Worm (Caenorhabditis elegans) whole organism, L4 larva: ENCODE results near the gene K02H11.9.

Source experiments
- D1046.2 ChIP-seq: fragments of 200-800 bp; sonication (Bioruptor generic); IDR thresholded peaks from 2 replicates; pipeline ENCODE4 v1.3.6; 2022; ENCODE audit warnings: missing genetic modification characterization, missing compliant biosample characterization
- F49E8.2 ChIP-seq: sonication (generic microtip); optimal IDR thresholded peaks from 2 replicates; lab custom pipeline; 2016; ENCODE audit warnings: missing compliant biosample characterization, mild to moderate bottlenecking, missing genetic modification characterization, borderline replicate concordance
- R02D3.7 ChIP-seq: fragments of 150-350 bp; sonication (generic microtip); optimal IDR thresholded peaks from 3 replicates; lab custom pipeline; 2014; ENCODE audit warnings: missing biosample characterization, missing genetic modification characterization
- Y48G9A.11 ChIP-seq: fragments of 200-800 bp; sonication (Bioruptor generic); IDR thresholded peaks from 2 replicates; pipeline ENCODE4 v1.3.6; 2022; ENCODE audit warnings: missing genetic modification reagents, missing genetic modification characterization, missing compliant biosample characterization
- Y75B8A.6 ChIP-seq: fragments of 200-800 bp; sonication (Bioruptor generic); IDR thresholded peaks from 2 replicates; pipeline ENCODE4 v1.3.6; 2022; ENCODE audit warnings: missing genetic modification reagents, missing genetic modification characterization, missing compliant biosample characterization
- ZK337.2 ChIP-seq: fragments of 200-800 bp; sonication (Bioruptor generic); IDR thresholded peaks from 2 replicates; pipeline ENCODE4 v1.3.6; 2022; ENCODE audit warnings: missing genetic modification reagents, missing genetic modification characterization, missing compliant biosample characterization
- ZK546.5 ChIP-seq, 2 experiments: sonication (generic microtip); optimal IDR thresholded peaks; 2 replicates each; lab custom pipeline; 2017; ENCODE audit warnings: missing biosample characterization in 2 of 2, missing genetic modification characterization in 2 of 2
- arid-1 ChIP-seq: fragments of 200-800 bp; sonication (Bioruptor generic); conservative IDR thresholded peaks from 2 replicates; pipeline ENCODE4 v1.3.6; 2022; ENCODE audit warnings: missing genetic modification reagents, missing genetic modification characterization, missing compliant biosample characterization
- ceh-28 ChIP-seq: fragments of 150-350 bp; optimal IDR thresholded peaks from 2 replicates; lab custom pipeline; 2014; ENCODE audit warnings: missing biosample characterization, missing genetic modification reagents, missing genetic modification characterization
- ceh-62 ChIP-seq: sonication (generic microtip); optimal IDR thresholded peaks from 2 replicates; lab custom pipeline; 2017; ENCODE audit warnings: missing biosample characterization, missing genetic modification characterization
- daf-12 ChIP-seq: fragments of 150-350 bp; optimal IDR thresholded peaks from 2 replicates; lab custom pipeline; 2014; ENCODE audit warnings: missing biosample characterization, missing genetic modification reagents, missing genetic modification characterization
- dmd-6 ChIP-seq: fragments of 200-800 bp; sonication (Bioruptor generic); IDR thresholded peaks from 2 replicates; pipeline ENCODE4 v1.3.6; 2022; ENCODE audit warnings: missing genetic modification reagents, missing genetic modification characterization, missing compliant biosample characterization
- dmd-8 ChIP-seq: fragments of 200-800 bp; sonication (Bioruptor generic); IDR thresholded peaks from 2 replicates; pipeline ENCODE4 v1.3.6; 2022; ENCODE audit warnings: missing genetic modification characterization, missing compliant biosample characterization
- dmd-9 ChIP-seq: fragments of 200-800 bp; sonication (Bioruptor generic); IDR thresholded peaks from 2 replicates; pipeline ENCODE4 v1.3.6; 2022; ENCODE audit warnings: missing genetic modification reagents, missing genetic modification characterization, missing compliant biosample characterization
- dpl-1 ChIP-seq: fragments of 150-350 bp; optimal IDR thresholded peaks from 2 replicates; lab custom pipeline; 2014; ENCODE audit warnings: missing biosample characterization, missing genetic modification reagents, missing genetic modification characterization
- fos-1 ChIP-seq: fragments of 150-350 bp; optimal IDR thresholded peaks from 2 replicates; lab custom pipeline; 2014; ENCODE audit warnings: missing biosample characterization, missing genetic modification characterization
- gei-8 ChIP-seq: fragments of 200-800 bp; sonication (Bioruptor generic); optimal IDR thresholded peaks from 2 replicates; lab custom pipeline; 2018; ENCODE audit warnings: mild to moderate bottlenecking, missing genetic modification characterization, missing compliant biosample characterization
- hlh-30 ChIP-seq: sonication (generic microtip); optimal IDR thresholded peaks from 2 replicates; lab custom pipeline; 2017; ENCODE audit warnings: antibody characterized with exemption, mild to moderate bottlenecking, missing genetic modification characterization, missing compliant biosample characterization; ENCODE audit not compliant: insufficient read depth
- jun-1 ChIP-seq: fragments of 150-350 bp; optimal IDR thresholded peaks from 2 replicates; lab custom pipeline; 2014; ENCODE audit warnings: missing biosample characterization, missing genetic modification reagents, missing genetic modification characterization
- lin-13 ChIP-seq: fragments of 150-350 bp; optimal IDR thresholded peaks from 2 replicates; lab custom pipeline; 2014; ENCODE audit warnings: missing biosample characterization, missing genetic modification reagents, missing genetic modification characterization
- lin-29 ChIP-seq: fragments of 200-800 bp; sonication (Bioruptor generic); IDR thresholded peaks from 2 replicates; pipeline ENCODE4 v1.3.6; 2022; ENCODE audit warnings: missing genetic modification reagents, missing genetic modification characterization, missing compliant biosample characterization
- lsy-2 ChIP-seq, 2 experiments: fragments of 150-350 bp in 1 of 2; sonication (generic microtip) in 1 of 2; optimal IDR thresholded peaks; 2 replicates each; lab custom pipeline; 2014 to 2017; ENCODE audit warnings: missing biosample characterization in 2 of 2, missing genetic modification characterization in 2 of 2
- madf-5 ChIP-seq, 2 experiments: fragments of 200-800 bp; sonication (Bioruptor generic); IDR thresholded peaks; 2 replicates each; pipeline ENCODE4 v1.3.6; 2022; ENCODE audit warnings: missing compliant biosample characterization in 2 of 2, missing genetic modification characterization in 2 of 2
- madf-9 ChIP-seq: fragments of 200-800 bp; sonication (Bioruptor generic); conservative IDR thresholded peaks from 2 replicates; pipeline ENCODE4 v1.3.6; 2022; ENCODE audit warnings: missing genetic modification reagents, missing genetic modification characterization, missing compliant biosample characterization
- mdl-1 ChIP-seq, 2 experiments: fragments of 150-350 bp in 1 of 2; sonication (generic microtip) in 1 of 2; optimal IDR thresholded peaks; 2 replicates each; lab custom pipeline; 2014 to 2017; ENCODE audit warnings: missing biosample characterization in 2 of 2, missing genetic modification characterization in 2 of 2
- mdt-29 ChIP-seq: fragments of 200-800 bp; sonication (Bioruptor generic); IDR thresholded peaks from 2 replicates; pipeline ENCODE4 v1.3.6; 2022; ENCODE audit warnings: missing genetic modification reagents, missing genetic modification characterization, missing compliant biosample characterization
- nhr-77 ChIP-seq: fragments of 150-350 bp; optimal IDR thresholded peaks from 2 replicates; lab custom pipeline; 2014; ENCODE audit warnings: missing biosample characterization, missing genetic modification characterization
- pqm-1 ChIP-seq: sonication (generic microtip); optimal IDR thresholded peaks from 2 replicates; lab custom pipeline; 2017; ENCODE audit warnings: missing biosample characterization, missing genetic modification characterization
- sdz-12 ChIP-seq: fragments of 200-800 bp; sonication (Bioruptor generic); optimal IDR thresholded peaks from 2 replicates; lab custom pipeline; 2018; ENCODE audit warnings: mild to moderate bottlenecking, missing genetic modification characterization, missing compliant biosample characterization
- snpc-1.2 ChIP-seq: fragments of 200-800 bp; sonication (Bioruptor generic); IDR thresholded peaks from 2 replicates; pipeline ENCODE4 v1.3.6; 2022; ENCODE audit warnings: missing genetic modification reagents, missing genetic modification characterization, missing compliant biosample characterization
- snpc-4 ChIP-seq: fragments of 150-350 bp; optimal IDR thresholded peaks from 2 replicates; lab custom pipeline; 2014; ENCODE audit warnings: missing biosample characterization, missing genetic modification characterization
- spr-1 ChIP-seq: sonication (generic microtip); optimal IDR thresholded peaks from 2 replicates; lab custom pipeline; 2016; ENCODE audit warnings: mild to moderate bottlenecking, missing genetic modification characterization, missing compliant biosample characterization
- unc-62 ChIP-seq, 3 experiments: fragments of 150-350 bp in 1 of 3; sonication (generic microtip); optimal IDR thresholded peaks in 2 of 3; peaks in 1 of 3; 1 replicate in 1 of 3; 2 replicates in 2 of 3; lab custom pipeline; 2014 to 2017; ENCODE audit warnings: missing biosample characterization in 3 of 3, missing genetic modification characterization in 3 of 3, missing genetic modification reagents in 3 of 3, missing genotype in 1 of 3
- zag-1 ChIP-seq: fragments of 150-350 bp; optimal IDR thresholded peaks from 2 replicates; lab custom pipeline; 2014; ENCODE audit warnings: missing biosample characterization, missing genetic modification characterization
- zfp-3 ChIP-seq: fragments of 200-800 bp; sonication (Bioruptor generic); conservative IDR thresholded peaks from 2 replicates; pipeline ENCODE4 v1.3.6; 2022; ENCODE audit warnings: missing genetic modification reagents, missing genetic modification characterization, missing compliant biosample characterization
- zip-2 ChIP-seq: fragments of 150-350 bp; optimal IDR thresholded peaks from 2 replicates; lab custom pipeline; 2014; ENCODE audit warnings: missing biosample characterization, missing genetic modification characterization

The K02H11.9 gene

ce11 chrV:1532455-1532854 lies 4.4 kb downstream of the K02H11.9 start:
- peak in 1 of 2 experiments; percentile 93 for TF ChIP-seq unc-62 (GFP tag; optimal IDR thresholded peaks at IDR 0.05 in 1 of 2; lab: Kevin White, UChicago)
- TF ChIP-seq unc-62 (tag; optimal IDR thresholded peaks at IDR 0.05; lab: Kevin White, UChicago), result no peak
- no peak for TF ChIP-seq mdl-1 (tag; optimal IDR thresholded peaks at IDR 0.05; lab: Kevin White, UChicago)

ce11 chrV:1531159-1531558 lies 5.7 kb downstream of the K02H11.9 start, which contains the start of gene K02H11.4:
Gene K02H11.4, minus strand, starts transcription at chrV:1531259.
- TF ChIP-seq zfp-3 (GFP tag; lab: Robert Waterston, UW) (no peak), D1046.2 (GFP tag; lab: Robert Waterston, UW) (no peak), ceh-62 (no peak)

- TF ChIP-seq madf-5 (GFP tag; IDR thresholded peaks at IDR 0.05; lab: Robert Waterston, UW) (no peak), hlh-30 (tag; lab: Kevin White, UChicago) (no peak), mdt-29 (GFP tag; lab: Robert Waterston, UW) (no peak), Y75B8A.6 (GFP tag; lab: Robert Waterston, UW) (no peak), ZK337.2 (GFP tag; lab: Robert Waterston, UW) (no peak), gei-8 (GFP tag; lab: Kevin White, UChicago) (no peak), Y48G9A.11 (GFP tag; lab: Robert Waterston, UW) (no peak), zag-1 (no peak), unc-62 (GFP tag; optimal IDR thresholded peaks at IDR 0.05 in 1 of 2; lab: Kevin White, UChicago) (no peak), unc-62 (tag; optimal IDR thresholded peaks at IDR 0.05; lab: Kevin White, UChicago) (no peak)
Measured at ce11 chrV:1527985-1528384, 8.9 kb downstream of the K02H11.9 start, which contains the start of gene str-236. Gene str-236, minus strand, starts transcription at chrV:1528085.

- TF ChIP-seq madf-9 (GFP tag; lab: Robert Waterston, UW) (no peak), daf-12 (tag; lab: Kevin White, UChicago) (no peak), ceh-28 (tag; lab: Kevin White, UChicago) (no peak), arid-1 (GFP tag; lab: Robert Waterston, UW) (no peak), lsy-2 (tag; optimal IDR thresholded peaks at IDR 0.05; lab: Kevin White, UChicago) (no peak), dmd-6 (GFP tag; lab: Robert Waterston, UW) (no peak), jun-1 (tag; lab: Kevin White, UChicago) (no peak), mdt-29 (GFP tag; lab: Robert Waterston, UW) (no peak)
Measured at ce11 chrV:1522485-1522884, 14.4 kb downstream of the K02H11.9 start, which contains the start of gene str-243. Gene str-243, plus strand, starts transcription at chrV:1522785.

ce11 chrV:1521845-1522244 lies 15.0 kb downstream of the K02H11.9 start, which contains the start of gene str-240:
Gene str-240, minus strand, starts transcription at chrV:1521945.
- no peak for TF ChIP-seq unc-62 (GFP tag; optimal IDR thresholded peaks at IDR 0.05 in 1 of 2; lab: Kevin White, UChicago)
- TF ChIP-seq unc-62 (tag; optimal IDR thresholded peaks at IDR 0.05; lab: Kevin White, UChicago), result no peak
- no peak for TF ChIP-seq ZK546.5 (tag; optimal IDR thresholded peaks at IDR 0.05; lab: Kevin White, UChicago)
- TF ChIP-seq pqm-1 (tag; lab: Kevin White, UChicago), result no peak
- TF ChIP-seq zag-1, result no peak
- no peak for TF ChIP-seq madf-9 (GFP tag; lab: Robert Waterston, UW)
- TF ChIP-seq snpc-4, result no peak
- no peak for TF ChIP-seq fos-1 (tag; lab: Kevin White, UChicago)
- no peak for TF ChIP-seq lin-29
- TF ChIP-seq spr-1 (tag; lab: Kevin White, UChicago), result no peak
- no peak for TF ChIP-seq zip-2
- TF ChIP-seq dmd-9, result no peak
- no peak for TF ChIP-seq jun-1 (tag; lab: Kevin White, UChicago)
- no peak for TF ChIP-seq F49E8.2

ce11 chrV:1511537-1511936 lies 25.3 kb downstream of the K02H11.9 start, which contains the start of gene nhr-260:
Gene nhr-260, minus strand, starts transcription at chrV:1511637.
- TF ChIP-seq pqm-1 (tag; lab: Kevin White, UChicago) (no peak), dmd-8 (GFP tag; lab: Robert Waterston, UW) (no peak), dpl-1 (GFP tag; lab: Kevin White, UChicago) (no peak), sdz-12 (GFP tag; lab: Kevin White, UChicago) (no peak), R02D3.7 (tag; lab: Kevin White, UChicago) (no peak), snpc-1.2 (no peak), lin-13 (GFP tag; lab: Kevin White, UChicago) (no peak), zip-2 (no peak), nhr-77 (no peak)
